Fruit fly (Drosophila melanogaster) S2 (cell line): ENCODE measurements around the gene wus.

Experiments used
- CG8478 ChIP-seq: fragments of >200 bp; optimal IDR thresholded peaks from 2 replicates; lab custom pipeline; 2018
- CTCF ChIP-seq, 2 experiments: fragments of >200 bp; optimal IDR thresholded peaks; 2 replicates each; lab custom pipeline; 2018

The wus gene

DNA sequence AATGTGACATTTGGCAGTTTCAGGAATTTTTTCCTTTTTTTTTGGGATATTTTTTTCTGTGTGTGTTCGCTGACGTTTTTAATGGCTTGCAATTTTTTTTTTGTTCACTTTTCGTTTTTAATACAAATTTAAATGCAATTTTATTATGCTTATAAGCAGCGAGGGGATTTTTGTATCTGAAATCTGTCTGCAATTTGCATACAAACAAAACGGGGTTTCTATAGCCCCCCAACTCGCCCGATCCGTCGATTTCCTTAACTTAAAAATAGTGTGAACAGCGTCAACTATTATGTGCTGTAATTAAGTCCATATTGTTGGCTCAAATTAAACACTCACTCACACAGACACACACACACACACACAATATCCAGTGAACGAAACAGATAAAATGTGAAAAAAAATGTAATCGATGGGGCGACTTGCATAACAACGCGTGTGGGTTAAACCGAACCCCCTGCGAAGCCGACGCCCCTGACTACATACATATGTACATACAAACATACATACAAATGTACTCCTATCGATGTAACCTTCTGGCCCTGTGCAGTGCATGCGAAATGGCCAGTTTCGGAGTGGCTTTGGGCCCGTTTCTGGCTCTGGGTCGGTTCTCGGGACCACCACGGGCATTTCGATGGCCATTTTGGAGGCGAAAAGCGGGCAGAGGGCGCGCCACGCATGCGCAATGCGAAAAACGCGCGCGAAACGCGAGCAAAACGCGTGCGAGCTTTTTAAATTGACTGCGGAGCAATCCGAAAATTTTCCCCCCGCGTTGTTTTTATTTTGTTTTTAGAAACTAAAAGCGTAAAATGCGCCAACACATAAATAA lies 8.5 kb downstream of the wus start:
- TF ChIP-seq CTCF (optimal IDR thresholded peaks at IDR 0.05; lab: Kevin White, UChicago) (no peak), CG8478 (no peak)

DNA sequence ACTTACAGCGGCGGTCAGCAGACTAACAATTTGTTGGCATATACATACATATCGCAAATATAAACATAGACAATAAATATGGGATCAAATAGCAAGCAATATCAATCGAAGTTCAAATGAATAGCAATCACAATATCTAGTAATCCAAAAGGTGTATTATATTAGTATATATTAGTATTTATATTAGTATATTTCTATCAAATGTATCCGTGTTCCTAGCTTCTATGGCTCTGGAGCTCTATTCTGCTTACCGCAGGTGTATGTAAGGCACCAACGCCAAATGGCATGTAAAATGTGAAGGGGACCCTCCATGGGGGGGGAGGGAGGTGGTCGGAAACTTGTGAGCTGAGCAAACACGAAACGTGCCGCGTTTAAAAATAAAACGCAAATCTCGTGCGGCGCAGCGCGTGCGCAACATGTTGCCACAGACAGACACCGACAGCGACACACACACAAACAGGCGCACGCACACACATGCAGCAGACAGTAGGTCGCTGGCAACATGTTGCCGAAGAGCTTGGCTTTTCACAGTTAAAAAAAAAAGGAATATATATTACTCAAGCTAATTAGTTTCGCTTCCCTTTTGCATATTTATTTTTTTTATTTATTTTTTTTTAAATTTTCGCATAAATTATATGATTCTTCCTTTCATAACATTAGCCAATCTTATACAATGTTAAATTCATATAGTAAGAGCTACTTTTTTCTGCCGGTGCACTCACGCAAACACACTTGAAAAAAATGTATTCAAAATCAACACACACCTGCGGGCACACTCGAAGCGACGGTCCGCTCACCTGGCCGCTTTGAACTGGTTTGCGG lies 10.0 kb downstream of the wus start:
- no peak for TF ChIP-seq CG8478
- no peak for TF ChIP-seq CTCF (optimal IDR thresholded peaks at IDR 0.05; lab: Kevin White, UChicago)

DNA sequence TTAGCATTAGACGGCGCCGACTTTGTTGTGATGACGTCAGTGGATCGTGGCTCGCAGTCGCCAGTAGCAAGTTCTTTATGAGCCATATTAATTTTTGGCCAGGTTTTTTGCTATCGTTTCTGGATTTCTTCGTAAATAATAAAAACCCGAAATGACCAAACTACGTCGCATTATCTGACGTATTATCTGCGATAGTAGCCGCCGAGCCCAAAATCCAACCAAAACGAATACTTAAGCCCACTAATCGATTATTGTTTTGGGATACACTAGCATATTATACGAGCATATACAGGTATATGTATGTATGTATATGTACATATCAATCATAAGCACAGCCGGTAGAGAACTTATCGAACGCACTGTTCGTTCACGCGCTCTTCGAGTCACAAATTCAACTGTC lies 13.9 kb downstream of the wus start:
- no peak for TF ChIP-seq CTCF (optimal IDR thresholded peaks at IDR 0.05; lab: Kevin White, UChicago)
- no peak for TF ChIP-seq CG8478

DNA sequence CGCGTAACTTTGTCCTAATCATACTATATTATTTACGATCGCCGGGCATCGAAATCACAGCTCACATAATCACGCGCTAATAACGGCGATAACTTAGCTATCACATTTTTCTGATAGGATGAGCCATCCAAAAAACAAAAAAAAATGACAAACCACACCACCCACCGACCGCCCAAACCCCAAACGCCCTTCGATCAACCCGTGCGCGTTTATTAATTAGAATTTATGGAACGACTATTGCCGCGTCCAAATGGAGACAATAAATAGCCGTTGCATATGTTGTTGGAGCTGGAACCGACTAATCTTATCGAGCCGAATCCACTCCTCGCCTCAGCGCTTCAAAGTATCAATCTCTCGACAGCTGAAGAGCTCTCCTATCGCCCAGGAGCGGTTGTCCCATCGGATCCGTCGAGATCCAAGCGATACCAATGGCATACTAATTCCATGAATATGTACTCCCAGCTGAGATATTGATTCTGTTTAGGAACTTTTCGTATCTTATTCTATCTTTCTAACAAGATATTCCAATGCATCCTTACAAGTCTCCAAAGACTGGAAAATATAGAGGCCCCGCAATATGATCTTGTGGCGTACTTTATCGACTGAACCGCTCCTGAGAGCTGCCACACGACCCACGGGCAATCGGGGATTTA lies 16.5 kb downstream of the wus start:
- TF ChIP-seq CTCF (optimal IDR thresholded peaks at IDR 0.05; lab: Kevin White, UChicago) (no peak), CG8478 (no peak)

DNA sequence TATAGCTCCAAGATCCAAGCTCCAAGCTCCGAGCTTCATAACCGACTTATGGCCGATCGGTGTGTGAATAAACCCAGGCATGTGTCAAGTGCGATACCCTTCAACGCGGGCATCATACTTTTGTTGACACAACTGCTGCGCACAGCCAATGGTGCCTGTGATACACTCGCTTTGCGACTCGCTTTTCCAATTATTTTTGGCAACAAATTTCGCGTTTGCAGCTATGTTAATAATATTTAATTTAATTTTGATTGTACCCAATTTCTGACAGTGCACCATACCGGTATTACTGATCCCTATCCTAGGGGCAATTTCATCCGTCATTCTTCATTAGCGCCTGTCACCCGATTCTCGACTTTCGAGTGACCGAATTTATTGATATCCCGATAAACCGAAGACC lies 17.2 kb downstream of the wus start:
- TF ChIP-seq CTCF (optimal IDR thresholded peaks at IDR 0.05; lab: Kevin White, UChicago) = no peak
- TF ChIP-seq CG8478 = no peak

DNA sequence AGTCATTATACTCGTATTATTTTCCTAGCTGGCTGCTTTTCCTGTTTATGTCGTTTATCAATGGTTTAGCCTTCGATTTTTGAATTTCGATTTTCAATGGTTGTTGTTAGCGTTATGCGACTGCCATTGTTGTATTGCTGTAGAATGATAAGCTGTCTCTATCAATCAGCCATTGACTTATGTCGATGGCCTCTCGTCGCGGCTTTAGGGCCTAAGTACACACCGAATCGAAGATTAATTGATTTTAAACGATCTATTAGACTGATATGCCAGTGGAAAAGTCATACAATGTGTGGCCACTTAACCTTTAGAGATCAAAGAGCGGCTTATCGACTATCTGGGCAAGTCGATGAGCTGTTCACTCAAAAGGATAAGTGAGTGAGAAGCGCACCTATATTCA lies 18.0 kb downstream of the wus start:
- TF ChIP-seq CG8478 (no peak), CTCF (optimal IDR thresholded peaks at IDR 0.05; lab: Kevin White, UChicago) (no peak)

DNA sequence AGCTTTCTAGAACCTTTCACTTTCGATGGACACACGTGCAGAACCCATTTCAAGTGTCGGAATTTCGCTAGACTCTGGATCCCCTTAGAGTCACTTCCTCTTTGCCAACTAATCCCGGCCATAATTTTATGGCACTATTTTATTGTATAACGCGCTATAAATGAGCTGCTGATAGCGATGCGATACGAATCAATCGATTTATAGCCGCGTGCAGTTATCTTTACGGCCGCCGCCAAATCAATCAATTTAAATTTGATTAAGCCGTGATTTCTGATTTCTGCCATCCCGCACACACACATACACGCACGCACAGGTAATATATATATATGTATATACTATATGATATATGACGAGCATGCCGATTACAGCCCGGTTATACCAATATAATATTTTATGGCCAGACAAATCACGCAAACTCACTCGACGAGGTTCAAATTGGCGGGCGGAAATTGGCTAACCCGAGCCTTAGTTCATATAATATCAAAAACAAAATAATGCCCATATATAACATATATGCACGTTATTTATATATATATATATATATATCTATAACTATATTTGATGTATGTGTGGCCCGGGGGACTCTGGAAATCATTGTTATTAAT lies 19.9 kb downstream of the wus start:
- TF ChIP-seq CG8478 (no peak), CTCF (optimal IDR thresholded peaks at IDR 0.05; lab: Kevin White, UChicago) (no peak)

DNA sequence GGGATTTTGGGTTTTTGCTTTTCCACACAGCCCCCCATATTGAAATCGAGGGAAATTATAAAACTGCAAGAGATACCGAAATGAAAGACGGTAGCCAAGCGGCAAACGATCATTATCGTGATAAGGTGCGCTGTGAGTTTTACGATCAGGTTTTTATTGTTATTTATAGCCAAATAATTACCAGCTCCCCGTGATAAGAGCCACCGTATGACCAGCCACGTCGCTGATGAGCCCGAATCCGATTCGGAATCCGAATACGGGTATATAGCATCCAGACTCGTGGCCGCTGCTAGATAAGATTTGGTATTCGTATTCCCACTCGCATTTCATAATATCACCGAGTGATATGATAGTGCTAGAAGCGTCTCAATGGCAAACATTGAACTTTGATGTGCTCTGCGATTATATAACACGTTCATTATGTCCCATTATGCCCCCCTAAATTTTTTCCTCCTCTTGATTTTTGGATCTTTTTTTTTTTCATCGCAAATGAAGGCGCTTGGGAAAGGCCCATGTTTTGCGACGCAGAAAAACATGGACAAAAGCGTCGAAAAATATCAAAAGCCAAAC lies 21.8 kb downstream of the wus start:
- TF ChIP-seq CTCF (optimal IDR thresholded peaks at IDR 0.05; lab: Kevin White, UChicago) = no peak
- no peak for TF ChIP-seq CG8478

DNA sequence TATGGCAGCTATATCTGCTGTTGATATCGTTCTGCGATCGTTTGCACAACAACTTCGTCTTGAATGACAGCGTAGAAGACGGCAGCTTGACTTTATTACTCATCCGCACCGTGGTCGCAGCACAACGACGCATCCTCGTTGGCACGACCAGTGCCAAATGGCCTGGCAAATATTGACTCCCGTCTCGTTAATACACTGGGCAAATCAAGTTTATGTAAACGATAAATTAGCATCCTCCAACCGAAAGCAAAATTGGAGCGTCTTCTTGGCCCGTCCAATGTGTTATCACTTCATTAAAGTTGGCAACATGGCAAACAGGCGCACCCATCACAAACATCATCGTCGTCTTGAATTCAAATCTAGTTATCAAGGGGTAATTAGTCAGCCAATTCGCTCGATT lies 23.2 kb downstream of the wus start:
- TF ChIP-seq CG8478 (no peak), CTCF (optimal IDR thresholded peaks at IDR 0.05; lab: Kevin White, UChicago) (no peak)

DNA sequence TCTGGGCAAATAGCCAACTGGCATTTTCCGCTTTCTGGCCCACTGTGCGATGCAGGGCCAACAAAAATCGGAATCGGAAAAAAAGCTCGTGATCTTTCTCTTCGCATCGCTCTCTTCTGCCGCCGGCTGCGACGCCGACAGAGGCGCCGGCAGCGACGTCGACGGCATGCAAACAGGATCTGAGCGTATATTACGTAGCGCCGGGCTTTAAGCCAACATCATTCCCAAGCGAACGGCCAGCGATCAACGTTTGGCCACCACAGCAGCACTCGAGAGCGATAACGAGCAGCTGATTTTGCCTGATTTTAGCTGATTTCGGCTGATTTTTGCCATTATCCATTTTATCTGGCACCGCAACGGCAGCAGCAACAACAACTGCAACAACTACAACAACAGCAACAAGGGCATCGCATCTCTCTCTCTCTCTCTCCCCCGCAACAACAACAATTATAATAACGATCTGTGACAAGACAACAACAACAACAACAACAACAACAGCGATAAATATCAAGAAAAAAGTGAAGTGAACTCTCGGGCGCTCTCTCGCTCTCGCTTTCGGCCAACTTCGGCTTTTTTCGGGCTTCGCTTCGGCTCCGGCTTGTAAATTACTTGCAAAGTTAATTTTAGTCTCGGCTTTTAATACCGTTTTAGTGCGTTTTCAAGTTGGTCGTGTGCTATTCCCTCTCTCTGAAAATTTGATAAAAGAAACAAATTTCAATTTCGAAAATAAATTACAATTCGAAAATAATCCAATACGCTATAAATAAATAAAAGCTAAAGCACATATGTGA lies 27.5 kb downstream of the wus start, which contains the start of gene CG4928:
TSS of gene CG4928 (plus strand) at position 216 of the 791 bp plus-strand sequence.
- no peak for TF ChIP-seq CTCF (optimal IDR thresholded peaks at IDR 0.05; lab: Kevin White, UChicago)
- TF ChIP-seq CG8478 = no peak

DNA sequence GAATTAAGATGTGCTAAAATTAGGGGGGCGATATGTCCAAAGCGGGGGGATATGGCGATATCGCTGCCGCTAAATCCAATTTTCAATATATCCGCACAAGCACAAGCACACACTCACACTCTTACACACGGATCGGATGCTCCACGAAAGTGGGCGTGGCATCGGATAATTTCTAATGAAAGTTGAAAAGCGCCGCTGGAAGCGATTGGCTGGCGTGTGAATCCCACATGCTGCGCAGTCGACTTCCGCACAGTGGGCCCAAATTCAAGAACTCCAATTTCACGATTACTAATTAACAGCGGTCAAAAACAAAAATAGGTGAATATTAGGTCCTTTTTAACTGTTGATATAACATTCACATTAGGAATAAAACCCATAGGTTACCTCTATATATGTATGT lies 28.7 kb downstream of the wus start:
- no peak for TF ChIP-seq CTCF (optimal IDR thresholded peaks at IDR 0.05; lab: Kevin White, UChicago)
- no peak for TF ChIP-seq CG8478

DNA sequence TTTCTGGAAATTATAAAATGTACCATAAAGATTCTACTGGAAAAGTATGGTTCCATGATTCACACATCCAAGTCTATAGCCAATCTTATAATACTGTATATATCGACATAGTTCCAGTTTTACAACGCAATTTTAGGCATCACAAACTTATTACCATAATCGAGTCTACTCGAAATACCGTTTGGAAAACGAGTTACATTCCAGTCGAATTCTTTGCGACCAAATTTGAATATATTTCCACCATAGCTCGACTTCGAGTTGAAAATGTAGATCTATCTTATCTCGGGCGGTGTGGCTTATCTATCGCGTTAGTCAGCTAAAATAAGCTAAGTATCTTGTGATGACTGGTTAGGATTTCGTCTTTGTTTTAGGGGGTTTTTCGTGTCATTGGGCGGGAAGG lies 30.8 kb downstream of the wus start:
- TF ChIP-seq CTCF (optimal IDR thresholded peaks at IDR 0.05; lab: Kevin White, UChicago) (no peak), CG8478 (no peak)

DNA sequence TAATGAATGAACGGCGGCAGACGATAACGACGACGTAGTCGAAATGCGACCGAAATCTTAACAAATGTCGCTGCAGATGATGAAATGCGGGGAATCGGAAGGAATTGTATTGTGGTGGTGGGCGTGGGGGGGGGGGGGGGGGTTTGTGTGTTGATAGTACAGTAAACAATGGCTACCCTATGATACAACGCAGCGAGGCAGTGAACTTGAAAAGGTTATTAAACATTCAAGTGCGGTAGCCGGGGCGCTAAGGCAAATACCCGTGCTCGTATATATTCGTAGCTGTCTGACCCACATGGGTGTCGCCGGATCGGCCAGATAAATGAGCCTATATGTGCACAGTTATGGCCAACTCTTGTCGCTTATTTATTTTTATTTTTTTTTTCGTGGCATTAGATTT lies 31.4 kb downstream of the wus start:
- TF ChIP-seq CTCF (optimal IDR thresholded peaks at IDR 0.05; lab: Kevin White, UChicago) (no peak), CG8478 (no peak)

DNA sequence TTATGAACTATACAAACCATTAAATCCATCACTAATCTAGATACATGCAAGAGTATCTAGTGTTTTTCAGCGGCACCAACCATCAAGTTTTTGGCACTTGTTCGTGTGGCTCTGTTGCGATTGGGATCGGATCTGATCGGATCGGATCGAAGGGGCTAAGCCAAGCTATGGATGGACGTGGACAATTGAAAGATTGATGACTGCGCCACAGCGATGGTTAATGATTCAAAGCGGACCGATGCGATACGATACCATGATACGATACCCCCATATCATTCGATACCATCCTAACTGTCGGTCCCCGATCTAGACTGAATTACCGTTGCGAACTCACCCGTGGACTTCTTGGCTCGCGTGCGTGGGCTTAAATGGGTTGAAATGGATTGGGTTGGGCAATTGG lies 33.0 kb downstream of the wus start:
- TF ChIP-seq CG8478 (no peak), CTCF (optimal IDR thresholded peaks at IDR 0.05; lab: Kevin White, UChicago) (no peak)
